Fruit fly (Drosophila melanogaster) whole organism, embryonic: ENCODE results near the gene Pdhb.
A peak's percentile ranks its signal among the peaks of the same experiment; 100 is the strongest.

ENCODE experiments used
- Antp ChIP-seq: fragments of 200-800 bp; sonication (Bioruptor generic); optimal IDR thresholded peaks from 3 replicates; lab custom pipeline; 2016; ENCODE audit warnings: missing biosample characterization, missing genetic modification characterization
- BEAF-32 ChIP-seq: fragments of 200-800 bp; sonication (Bioruptor generic); optimal IDR thresholded peaks from 3 replicates; lab custom pipeline; 2017; ENCODE audit warnings: missing biosample characterization, missing genetic modification characterization, mild to moderate bottlenecking, moderate library complexity, missing genetic modification reagents
- CG11093 ChIP-seq: fragments of 200-800 bp; sonication (Bioruptor generic); IDR thresholded peaks from 3 replicates; pipeline ENCODE4 v1.3.6; 2022; ENCODE audit warnings: missing biosample characterization, missing genetic modification characterization
- CG11695 ChIP-seq: fragments of 200-800 bp; sonication (Bioruptor generic); IDR thresholded peaks from 3 replicates; pipeline ENCODE4 v1.3.6; 2022; ENCODE audit warnings: missing biosample characterization, missing genetic modification characterization
- CG12744 ChIP-seq: fragments of 200-800 bp; sonication (Bioruptor generic); optimal IDR thresholded peaks from 2 replicates; lab custom pipeline; 2016; ENCODE audit warnings: missing biosample characterization, missing genetic modification characterization
- CG15073 ChIP-seq: fragments of 200-800 bp; sonication (Bioruptor generic); optimal IDR thresholded peaks from 2 replicates; lab custom pipeline; 2016; ENCODE audit warnings: missing biosample characterization, missing genetic modification characterization
- CG15514 ChIP-seq: fragments of 200-800 bp; sonication (Bioruptor generic); optimal IDR thresholded peaks from 3 replicates; lab custom pipeline; 2017; ENCODE audit warnings: missing biosample characterization, missing genetic modification characterization, mild to moderate bottlenecking, moderate library complexity, missing genetic modification reagents
- CG16813 ChIP-seq: fragments of 200-800 bp; sonication (Bioruptor generic); IDR thresholded peaks from 3 replicates; pipeline ENCODE4 v1.3.6; 2022; ENCODE audit warnings: missing biosample characterization, missing genetic modification characterization; ENCODE audit not compliant: partially characterized antibody
- CG17328 ChIP-seq: fragments of 200-800 bp; sonication (Bioruptor generic); IDR thresholded peaks from 2 replicates; pipeline ENCODE4 v1.3.6; 2022; ENCODE audit warnings: missing biosample characterization, missing genetic modification characterization
- CG17359 ChIP-seq: fragments of 200-800 bp; sonication (Bioruptor generic); optimal IDR thresholded peaks from 3 replicates; lab custom pipeline; 2018; ENCODE audit warnings: missing biosample characterization, mild to moderate bottlenecking, missing genetic modification characterization, moderate library complexity
- CG18764 ChIP-seq: fragments of 200-800 bp; sonication (Bioruptor generic); optimal IDR thresholded peaks from 3 replicates; lab custom pipeline; 2016; ENCODE audit warnings: missing biosample characterization, missing genetic modification characterization
- CG33213 ChIP-seq: fragments of 200-800 bp; sonication (Bioruptor generic); optimal IDR thresholded peaks from 3 replicates; lab custom pipeline; 2016; ENCODE audit warnings: missing biosample characterization, missing genetic modification characterization
- CG7357 ChIP-seq: fragments of 200-800 bp; sonication (Bioruptor generic); IDR thresholded peaks from 3 replicates; pipeline ENCODE4 v1.3.6; 2022; ENCODE audit warnings: missing biosample characterization, missing genetic modification characterization
- CG8089 ChIP-seq: fragments of 200-800 bp; sonication (Bioruptor generic); optimal IDR thresholded peaks from 3 replicates; lab custom pipeline; 2016; ENCODE audit warnings: missing biosample characterization, missing genetic modification characterization
- CoRest ChIP-seq: fragments of 200-800 bp; sonication (Bioruptor generic); optimal IDR thresholded peaks from 3 replicates; lab custom pipeline; 2018; ENCODE audit warnings: missing biosample characterization, mild to moderate bottlenecking, missing genetic modification characterization, moderate library complexity
- Dref ChIP-seq: fragments of 200-800 bp; sonication (Bioruptor generic); IDR thresholded peaks from 2 replicates; pipeline ENCODE4 v1.3.6; 2022; ENCODE audit warnings: missing biosample characterization, missing genetic modification characterization
- Drgx ChIP-seq: fragments of 200-800 bp; sonication (Bioruptor generic); IDR thresholded peaks from 2 replicates; pipeline ENCODE4 v1.3.6; 2022; ENCODE audit warnings: missing biosample characterization, missing genetic modification characterization
- ERR ChIP-seq: fragments of 200-800 bp; sonication (Bioruptor generic); optimal IDR thresholded peaks from 2 replicates; lab custom pipeline; 2016; ENCODE audit warnings: missing biosample characterization, missing genetic modification characterization
- Gsc ChIP-seq: fragments of 200-800 bp; sonication (Bioruptor generic); IDR thresholded peaks from 2 replicates; pipeline ENCODE4 v1.3.6; 2022; ENCODE audit warnings: missing biosample characterization, missing genetic modification characterization
- Gug ChIP-seq: fragments of 200-800 bp; sonication (Bioruptor generic); IDR thresholded peaks from 4 replicates; pipeline ENCODE4 v1.3.6; 2022; ENCODE audit warnings: missing biosample characterization, missing genetic modification characterization
- Max ChIP-seq: fragments of 200-800 bp; sonication (Bioruptor generic); optimal IDR thresholded peaks from 2 replicates; lab custom pipeline; 2016; ENCODE audit warnings: missing biosample characterization, mild to moderate bottlenecking, missing genetic modification characterization
- NFAT ChIP-seq: fragments of 200-800 bp; sonication (Bioruptor generic); IDR thresholded peaks from 2 replicates; pipeline ENCODE4 v1.3.6; 2022; ENCODE audit warnings: missing biosample characterization, missing genetic modification characterization
- Nf-YA ChIP-seq: fragments of 200-800 bp; sonication (Bioruptor generic); IDR thresholded peaks from 2 replicates; pipeline ENCODE4 v1.3.6; 2022; ENCODE audit warnings: missing biosample characterization, missing genetic modification characterization
- Nf-YC ChIP-seq: fragments of 200-800 bp; optimal IDR thresholded peaks from 3 replicates; lab custom pipeline; 2019; ENCODE audit warnings: missing biosample characterization, mild to moderate bottlenecking, missing genetic modification characterization, moderate library complexity
- Oaz ChIP-seq: fragments of 200-800 bp; sonication (Bioruptor generic); IDR thresholded peaks from 2 replicates; pipeline ENCODE4 v1.3.6; 2022; ENCODE audit warnings: missing biosample characterization, missing genetic modification characterization
- Pdp1 ChIP-seq, 2 experiments: fragments of 200-800 bp; sonication (Bioruptor generic); optimal IDR thresholded peaks; 3 replicates each; lab custom pipeline; 2016; ENCODE audit warnings: missing biosample characterization in 2 of 2, missing genetic modification characterization in 2 of 2, mild to moderate bottlenecking in 1 of 2, moderate library complexity in 1 of 2
- Rfx ChIP-seq: fragments of 200-800 bp; sonication (Bioruptor generic); IDR thresholded peaks from 2 replicates; pipeline ENCODE4 v1.3.6; 2022; ENCODE audit warnings: missing biosample characterization, missing genetic modification characterization
- Sry-β ChIP-seq: fragments of 200-800 bp; sonication (Bioruptor generic); optimal IDR thresholded peaks from 2 replicates; lab custom pipeline; 2018; ENCODE audit warnings: missing biosample characterization, mild to moderate bottlenecking, missing genetic modification characterization, moderate library complexity
- Usf ChIP-seq: fragments of 200-800 bp; sonication (Bioruptor generic); optimal IDR thresholded peaks from 2 replicates; lab custom pipeline; 2017; ENCODE audit warnings: missing genotype, missing biosample characterization, missing genetic modification characterization
- az2 ChIP-seq: fragments of 200-800 bp; sonication (Bioruptor generic); optimal IDR thresholded peaks from 3 replicates; lab custom pipeline; 2016; ENCODE audit warnings: missing biosample characterization, missing genetic modification characterization
- bbx ChIP-seq: fragments of 200-800 bp; sonication (Bioruptor generic); IDR thresholded peaks from 2 replicates; pipeline ENCODE4 v1.3.6; 2022; ENCODE audit warnings: missing biosample characterization, missing genetic modification characterization; ENCODE audit not compliant: partially characterized antibody
- bowl ChIP-seq: fragments of 200-800 bp; sonication (Bioruptor generic); IDR thresholded peaks from 2 replicates; pipeline ENCODE4 v1.3.6; 2022; ENCODE audit warnings: missing biosample characterization, missing genetic modification characterization
- cad ChIP-seq: fragments of >200 bp; optimal IDR thresholded peaks from 2 replicates; lab custom pipeline; 2017; ENCODE audit warnings: missing biosample characterization, missing genetic modification characterization
- ems ChIP-seq: fragments of 200-800 bp; sonication (Bioruptor generic); optimal IDR thresholded peaks from 3 replicates; lab custom pipeline; 2016; ENCODE audit warnings: missing biosample characterization, missing genetic modification characterization
- fu2 ChIP-seq: fragments of 200-800 bp; sonication (Bioruptor generic); optimal IDR thresholded peaks from 2 replicates; lab custom pipeline; 2016; ENCODE audit warnings: missing biosample characterization, missing genetic modification characterization
- gcm ChIP-seq: fragments of 200-800 bp; sonication (Bioruptor generic); optimal IDR thresholded peaks from 2 replicates; lab custom pipeline; 2019; ENCODE audit warnings: missing biosample characterization, mild to moderate bottlenecking, missing genetic modification characterization, moderate library complexity
- her ChIP-seq: fragments of 200-800 bp; sonication (Bioruptor generic); optimal IDR thresholded peaks from 2 replicates; lab custom pipeline; 2016; ENCODE audit warnings: missing biosample characterization, missing genetic modification characterization
- kay ChIP-seq: fragments of 200-800 bp; sonication (Bioruptor generic); optimal IDR thresholded peaks from 2 replicates; lab custom pipeline; 2016; ENCODE audit warnings: missing biosample characterization, missing genetic modification characterization
- lilli ChIP-seq: fragments of 200-800 bp; sonication (Bioruptor generic); optimal IDR thresholded peaks from 3 replicates; lab custom pipeline; 2016; ENCODE audit warnings: missing biosample characterization, missing genetic modification characterization
- lmd ChIP-seq: fragments of 200-800 bp; sonication (Bioruptor generic); IDR thresholded peaks from 2 replicates; pipeline ENCODE4 v1.3.6; 2022; ENCODE audit warnings: missing biosample characterization, missing genetic modification characterization
- lov ChIP-seq, 2 experiments: fragments of 200-800 bp in 1 of 2; fragments of >200 bp in 1 of 2; sonication (Bioruptor generic) in 1 of 2; IDR thresholded peaks in 1 of 2; optimal IDR thresholded peaks in 1 of 2; 2 replicates in 1 of 2; 3 replicates in 1 of 2; pipeline versions ENCODE4 v1.3.6 to Lab custom; 2017 to 2022; ENCODE audit warnings: missing biosample characterization in 1 of 2, missing genetic modification characterization in 1 of 2
- nau ChIP-seq: fragments of 200-800 bp; sonication (Bioruptor generic); optimal IDR thresholded peaks from 3 replicates; lab custom pipeline; 2017; ENCODE audit warnings: missing biosample characterization, mild to moderate bottlenecking, missing genetic modification characterization, missing genetic modification reagents
- pan ChIP-seq, 4 experiments: fragments of >200 bp in 3 of 4; fragments of 200-800 bp in 1 of 4; sonication (Bioruptor generic) in 1 of 4; optimal IDR thresholded peaks in 3 of 4; IDR thresholded peaks in 1 of 4; 2 replicates each; pipeline versions ENCODE4 v1.3.6 to Lab custom; 2017 to 2022; ENCODE audit warnings: missing biosample characterization in 2 of 4, missing genetic modification characterization in 2 of 4, mixed read lengths in 1 of 4
- peb ChIP-seq: fragments of 200-800 bp; sonication (Bioruptor generic); IDR thresholded peaks from 2 replicates; pipeline ENCODE4 v1.3.6; 2022; ENCODE audit warnings: missing biosample characterization, missing genetic modification characterization
- pfk ChIP-seq: fragments of 200-800 bp; sonication (Bioruptor generic); optimal IDR thresholded peaks from 2 replicates; lab custom pipeline; 2018; ENCODE audit warnings: missing biosample characterization, mild to moderate bottlenecking, missing genetic modification characterization, moderate library complexity
- tna ChIP-seq: fragments of 200-800 bp; sonication (Bioruptor generic); IDR thresholded peaks from 2 replicates; pipeline ENCODE4 v1.3.6; 2022; ENCODE audit warnings: missing biosample characterization, missing genetic modification characterization; ENCODE audit not compliant: partially characterized antibody
- trem ChIP-seq: fragments of 200-800 bp; optimal IDR thresholded peaks from 3 replicates; lab custom pipeline; 2019; ENCODE audit warnings: missing biosample characterization, mild to moderate bottlenecking, missing genetic modification characterization, moderate library complexity

Pdhb gene

dm6 chr3R:29113392-29113791 is 521 bp downstream of the Pdhb start (continued):
- peak in 1 of 2 experiments; percentile 97 for TF ChIP-seq Pdp1 (GFP tag; optimal IDR thresholded peaks at IDR 0.05; lab: Kevin White, UChicago)
- no peak for TF ChIP-seq CG16813 (GFP tag; lab: Robert Waterston, UW)

dm6 chr3R:29116167-29116725 is 3.4 kb downstream of the Pdhb start, which contains the start of gene Atg14:
TSS of gene Atg14 (plus strand) at chr3R:29116391.
- no peak for TF ChIP-seq CG8089 (GFP tag; lab: Kevin White, UChicago)
- TF ChIP-seq CG12744 (GFP tag; lab: Kevin White, UChicago) = no peak
- TF ChIP-seq Nf-YA (GFP tag; lab: Robert Waterston, UW) = no peak
- no peak for TF ChIP-seq lov (optimal IDR thresholded peaks at IDR 0.05; lab: Kevin White, UChicago)
- TF ChIP-seq lov (GFP tag; IDR thresholded peaks at IDR 0.05; lab: Robert Waterston, UW) = no peak
- TF ChIP-seq gcm (GFP tag; lab: Kevin White, UChicago) = peak; percentile 4
- no peak for TF ChIP-seq CG18764
- no peak for TF ChIP-seq ems (GFP tag; lab: Kevin White, UChicago)
- no peak for TF ChIP-seq CG11695 (GFP tag; lab: Robert Waterston, UW)
- peak; percentile 98 for TF ChIP-seq bbx (GFP tag; lab: Robert Waterston, UW)
- TF ChIP-seq tna (GFP tag; lab: Robert Waterston, UW) = peak; percentile 98
- peak; percentile 41; the same call in 1 of the 2 replicates for TF ChIP-seq Rfx (GFP tag; lab: Robert Waterston, UW)
- TF ChIP-seq bowl (GFP tag; lab: Robert Waterston, UW) = no peak
- TF ChIP-seq NFAT (GFP tag; lab: Robert Waterston, UW) = no peak
- TF ChIP-seq peb (GFP tag; lab: Robert Waterston, UW) = no peak
- no peak for TF ChIP-seq her (GFP tag; lab: Kevin White, UChicago)
- TF ChIP-seq Dref (GFP tag; lab: Robert Waterston, UW) = peak; percentile 93
- peak; percentile 34 for TF ChIP-seq CoRest (tag; lab: Kevin White, UChicago)
- peak; percentile 47 for TF ChIP-seq CG15514 (GFP tag; lab: Kevin White, UChicago)
- TF ChIP-seq Antp (GFP tag; lab: Kevin White, UChicago) = no peak
- no peak for TF ChIP-seq az2 (GFP tag; lab: Kevin White, UChicago)
- peak; percentile 83 for TF ChIP-seq trem (tag; lab: Kevin White, UChicago)
- TF ChIP-seq CG7357 (GFP tag; lab: Robert Waterston, UW) = no peak
- TF ChIP-seq CG17328 (GFP tag; lab: Robert Waterston, UW) = no peak
- no peak for TF ChIP-seq Gsc (GFP tag; lab: Robert Waterston, UW)
- TF ChIP-seq Usf = no peak
- TF ChIP-seq BEAF-32 (GFP tag; lab: Kevin White, UChicago) = peak; percentile 85
- no peak for TF ChIP-seq Sry-β (GFP tag; lab: Kevin White, UChicago)
- no peak for TF ChIP-seq CG17359 (tag; lab: Kevin White, UChicago)
- no peak for TF ChIP-seq ERR
- TF ChIP-seq pfk (GFP tag; lab: Kevin White, UChicago) = no peak
- no peak for TF ChIP-seq Gug
- no peak; the same call in 1 of the 2 replicates for TF ChIP-seq lmd (GFP tag; lab: Robert Waterston, UW)
- TF ChIP-seq cad (GFP tag; lab: Kevin White, UChicago) = no peak
- TF ChIP-seq CG15073 = no peak
- TF ChIP-seq Nf-YC (tag; lab: Kevin White, UChicago) = peak; percentile 28
- TF ChIP-seq lilli (GFP tag; lab: Kevin White, UChicago) = peak; percentile 22
- no peak for TF ChIP-seq nau (GFP tag; lab: Kevin White, UChicago)
- TF ChIP-seq Drgx = no peak
- no peak for TF ChIP-seq fu2 (GFP tag; lab: Kevin White, UChicago)
- TF ChIP-seq CG33213 = no peak
- TF ChIP-seq Oaz (GFP tag; lab: Robert Waterston, UW) = no peak
- TF ChIP-seq Max = no peak
- TF ChIP-seq kay (GFP tag; lab: Kevin White, UChicago) = no peak
- TF ChIP-seq CG11093 (GFP tag; lab: Robert Waterston, UW) = no peak
- no peak for TF ChIP-seq pan (optimal IDR thresholded peaks at IDR 0.05; lab: Kevin White, UChicago)
- TF ChIP-seq pan (GFP tag; optimal IDR thresholded peaks at IDR 0.05 in 1 of 2, IDR thresholded peaks at IDR 0.05 in 1 of 2) = no peak
